Fruit fly (Drosophila melanogaster): ENCODE results near the gene CG32846.

DNA sequence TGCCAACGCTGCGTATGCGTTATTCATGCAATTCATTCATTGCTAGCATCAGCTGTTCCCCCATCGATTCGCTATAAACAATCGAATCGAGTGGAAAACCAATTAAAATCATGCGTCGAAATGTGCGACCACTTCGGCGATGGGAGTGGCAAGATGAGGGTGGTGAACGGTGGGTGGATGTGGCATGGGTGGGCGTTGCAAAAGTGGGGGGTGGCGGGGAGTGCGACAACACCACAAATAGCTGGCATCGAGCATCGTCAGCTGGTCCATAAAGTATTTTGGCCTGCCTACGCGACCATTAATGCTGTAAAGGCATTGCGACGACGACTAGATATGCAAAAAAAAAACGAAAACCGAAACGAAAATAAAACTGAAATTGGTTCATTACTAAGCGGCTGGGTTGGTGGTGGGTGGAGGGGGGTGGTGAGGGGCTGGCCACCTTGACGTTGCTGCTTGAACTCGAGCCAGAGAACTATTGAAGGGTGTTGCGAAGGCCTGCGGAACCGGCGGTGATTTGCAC is 41.8 kb downstream of the CG32846 start:
- TF ChIP-seq Abd-B (GFP tag; optimal IDR thresholded peaks at IDR 0.05) (no peak), h (GFP tag; optimal IDR thresholded peaks at IDR 0.05) (no peak), OdsH (GFP tag; optimal IDR thresholded peaks at IDR 0.05) (no peak), Vsx2 (GFP tag; optimal IDR thresholded peaks at IDR 0.05; ENCODE audit: partially characterized antibody) (no peak), pan (optimal IDR thresholded peaks at IDR 0.05) (no peak), N (GFP tag; optimal IDR thresholded peaks at IDR 0.05) (no peak), Dfd (GFP tag; optimal IDR thresholded peaks at IDR 0.05) (no peak), Hr78 (GFP tag; optimal IDR thresholded peaks at IDR 0.05) (no peak), tai (GFP tag; optimal IDR thresholded peaks at IDR 0.05) (no peak), dmrt93B (GFP tag; optimal IDR thresholded peaks at IDR 0.05) (no peak)

Measured in whole organism, wandering third instar larva.